Fruit fly (Drosophila melanogaster) whole organism, adult: ENCODE measurements around the gene CG7299.

Experiments used
- CG11617 ChIP-seq: fragments of 200-800 bp; sonication (Bioruptor generic); optimal IDR thresholded peaks from 2 replicates; lab custom pipeline; 2017; ENCODE audit warnings: mild to moderate bottlenecking, missing biosample characterization, missing genetic modification reagents, missing genetic modification characterization
- CG12768 ChIP-seq: fragments of 200-800 bp; sonication (Bioruptor generic); optimal IDR thresholded peaks from 2 replicates; lab custom pipeline; 2017; ENCODE audit warnings: missing biosample characterization, missing genetic modification characterization, mild to moderate bottlenecking, moderate library complexity, missing genetic modification reagents
- CG14711 ChIP-seq: fragments of 200-800 bp; sonication (Bioruptor generic); optimal IDR thresholded peaks from 2 replicates; lab custom pipeline; 2018; ENCODE audit warnings: missing biosample characterization, mild to moderate bottlenecking, missing genetic modification characterization, moderate library complexity
- CG1620 ChIP-seq: fragments of 200-800 bp; sonication (Bioruptor generic); optimal IDR thresholded peaks from 2 replicates; lab custom pipeline; 2016; ENCODE audit warnings: missing biosample characterization, missing genetic modification characterization
- CG33017 ChIP-seq: fragments of 200-800 bp; sonication (Bioruptor generic); optimal IDR thresholded peaks from 2 replicates; lab custom pipeline; 2018; ENCODE audit warnings: missing biosample characterization, mild to moderate bottlenecking, missing genetic modification characterization, moderate library complexity
- CG5204 ChIP-seq: fragments of 200-800 bp; sonication (Bioruptor generic); optimal IDR thresholded peaks from 2 replicates; lab custom pipeline; 2016; ENCODE audit warnings: missing biosample characterization, missing genetic modification characterization
- CG7045 ChIP-seq: fragments of 200-800 bp; sonication (Bioruptor generic); optimal IDR thresholded peaks from 2 replicates; lab custom pipeline; 2017; ENCODE audit warnings: missing biosample characterization, mild to moderate bottlenecking, missing genetic modification characterization
- CG7101 ChIP-seq: fragments of 200-800 bp; sonication (Bioruptor generic); optimal IDR thresholded peaks from 2 replicates; lab custom pipeline; 2018; ENCODE audit warnings: missing biosample characterization, mild to moderate bottlenecking, missing genetic modification characterization, moderate library complexity
- Clk ChIP-seq: fragments of 200-800 bp; sonication (Bioruptor generic); optimal IDR thresholded peaks from 2 replicates; lab custom pipeline; 2017; ENCODE audit warnings: missing biosample characterization, missing genetic modification characterization
- Crg-1 ChIP-seq: fragments of 200-800 bp; sonication (Bioruptor generic); optimal IDR thresholded peaks from 2 replicates; lab custom pipeline; 2016; ENCODE audit warnings: missing biosample characterization, missing genetic modification characterization
- Hr96 ChIP-seq: fragments of 200-800 bp; sonication (Bioruptor generic); optimal IDR thresholded peaks from 2 replicates; lab custom pipeline; 2016; ENCODE audit warnings: missing biosample characterization, missing genetic modification characterization
- Mnt ChIP-seq: fragments of 200-800 bp; sonication (Bioruptor generic); optimal IDR thresholded peaks from 2 replicates; lab custom pipeline; 2016; ENCODE audit warnings: missing biosample characterization, mild to moderate bottlenecking, missing genetic modification characterization
- bab1 ChIP-seq: fragments of 200-800 bp; sonication (Bioruptor generic); optimal IDR thresholded peaks from 3 replicates; lab custom pipeline; 2019; ENCODE audit warnings: missing biosample characterization, mild to moderate bottlenecking, missing genetic modification characterization, moderate library complexity
- cic ChIP-seq: fragments of 200-800 bp; sonication (Bioruptor generic); optimal IDR thresholded peaks from 2 replicates; lab custom pipeline; 2017; ENCODE audit warnings: missing biosample characterization, mild to moderate bottlenecking, missing genetic modification characterization, moderate library complexity
- cnc ChIP-seq, 2 experiments: fragments of >200 bp; optimal IDR thresholded peaks; 2 replicates each; lab custom pipeline; 2017
- kay ChIP-seq: fragments of 200-800 bp; sonication (Bioruptor generic); peaks from one replicate; lab custom pipeline; 2016; ENCODE audit warnings: missing biosample characterization, missing genetic modification characterization, borderline replicate concordance
- ovo ChIP-seq: fragments of 200-800 bp; sonication (Bioruptor generic); optimal IDR thresholded peaks from 2 replicates; lab custom pipeline; 2016; ENCODE audit warnings: missing biosample characterization, missing genetic modification characterization
- pad ChIP-seq: fragments of 200-800 bp; sonication (Bioruptor generic); optimal IDR thresholded peaks from 3 replicates; lab custom pipeline; 2017; ENCODE audit warnings: missing biosample characterization, missing genetic modification characterization, mild to moderate bottlenecking, moderate library complexity, missing genetic modification reagents
- tj ChIP-seq: fragments of 200-800 bp; sonication (Bioruptor generic); optimal IDR thresholded peaks from 3 replicates; lab custom pipeline; 2017; ENCODE audit warnings: missing biosample characterization, mild to moderate bottlenecking, missing genetic modification characterization, moderate library complexity
- toe ChIP-seq: fragments of 200-800 bp; sonication (Bioruptor generic); optimal IDR thresholded peaks from 2 replicates; lab custom pipeline; 2016; ENCODE audit warnings: missing biosample characterization, missing genetic modification characterization

The CG7299 gene

dm6 chr2L:10661490-10662240, 22.5 kb downstream of the CG7299 start, which contains the start of gene CG31871:
Gene CG31871, plus strand, starts transcription at chr2L:10662081.
- TF ChIP-seq bab1 (GFP tag; lab: Kevin White, UChicago) (no peak), pad (no peak), CG7045 (GFP tag; lab: Kevin White, UChicago) (peak; percentile 22), CG1620 (GFP tag; lab: Kevin White, UChicago) (no peak)

dm6 chr2L:10657981-10658380, 26.2 kb downstream of the CG7299 start, which contains the start of gene CG45690:
Gene CG45690, plus strand, starts transcription at chr2L:10658281.
- TF ChIP-seq CG7101 (tag; lab: Kevin White, UChicago) (no peak), bab1 (GFP tag; lab: Kevin White, UChicago) (no peak), cic (GFP tag; lab: Kevin White, UChicago) (no peak), kay (GFP tag; lab: Kevin White, UChicago) (no peak), CG33017 (tag; lab: Kevin White, UChicago) (no peak), CG11617 (GFP tag; lab: Kevin White, UChicago) (no peak), CG1620 (GFP tag; lab: Kevin White, UChicago) (no peak), Hr96 (GFP tag; lab: Kevin White, UChicago) (no peak), tj (GFP tag; lab: Kevin White, UChicago) (no peak)

dm6 chr2L:10654520-10654919, 29.7 kb downstream of the CG7299 start:
- TF ChIP-seq Mnt (GFP tag; lab: Kevin White, UChicago) (no peak), CG11617 (GFP tag; lab: Kevin White, UChicago) (no peak), toe (GFP tag; lab: Kevin White, UChicago) (no peak), kay (GFP tag; lab: Kevin White, UChicago) (no peak), cnc (optimal IDR thresholded peaks at IDR 0.05; lab: Kevin White, UChicago) (no peak), CG7101 (tag; lab: Kevin White, UChicago) (no peak), CG5204 (GFP tag; lab: Kevin White, UChicago) (no peak), CG1620 (GFP tag; lab: Kevin White, UChicago) (no peak)

DNA sequence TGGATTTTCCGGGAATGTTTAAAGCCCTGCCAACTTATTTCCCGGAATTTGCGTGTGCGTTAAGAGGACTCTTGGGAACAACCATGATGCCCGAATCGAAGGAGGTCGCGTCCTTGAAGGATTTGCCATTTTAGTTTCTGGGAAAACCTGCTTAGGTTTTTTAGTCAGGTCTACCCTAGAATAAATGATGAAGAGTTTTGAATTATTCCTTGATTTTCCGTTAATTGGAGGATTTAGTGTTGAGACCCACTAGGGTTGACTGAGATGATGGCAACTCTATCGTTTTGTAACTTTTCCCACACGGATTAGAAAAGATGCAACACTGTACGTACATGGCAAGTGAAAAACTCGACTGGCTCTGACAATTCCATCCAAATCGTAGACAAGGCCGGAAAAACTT, 32.9 kb downstream of the CG7299 start, which contains the start of gene dbf:
Gene dbf (plus strand): TSS at position 301 of the 400 bp plus-strand sequence.
- TF ChIP-seq tj (GFP tag; lab: Kevin White, UChicago) = no peak
- TF ChIP-seq CG12768 (GFP tag; lab: Kevin White, UChicago) = no peak
- TF ChIP-seq CG7045 (GFP tag; lab: Kevin White, UChicago) = no peak
- TF ChIP-seq Hr96 (GFP tag; lab: Kevin White, UChicago) = no peak
- no peak for TF ChIP-seq CG33017 (tag; lab: Kevin White, UChicago)
- TF ChIP-seq cnc (optimal IDR thresholded peaks at IDR 0.05; lab: Kevin White, UChicago) = no peak
- no peak for TF ChIP-seq CG5204 (GFP tag; lab: Kevin White, UChicago)
- no peak for TF ChIP-seq CG14711
- no peak for TF ChIP-seq CG1620 (GFP tag; lab: Kevin White, UChicago)
- TF ChIP-seq Mnt (GFP tag; lab: Kevin White, UChicago) = no peak
- TF ChIP-seq CG11617 (GFP tag; lab: Kevin White, UChicago) = no peak
- no peak for TF ChIP-seq Clk (GFP tag; lab: Kevin White, UChicago)
- no peak for TF ChIP-seq cic (GFP tag; lab: Kevin White, UChicago)
- no peak for TF ChIP-seq toe (GFP tag; lab: Kevin White, UChicago)
- no peak for TF ChIP-seq ovo (GFP tag; lab: Kevin White, UChicago)
- no peak for TF ChIP-seq bab1 (GFP tag; lab: Kevin White, UChicago)
- no peak for TF ChIP-seq kay (GFP tag; lab: Kevin White, UChicago)
- no peak for TF ChIP-seq pad
- TF ChIP-seq CG7101 (tag; lab: Kevin White, UChicago) = no peak

- TF ChIP-seq CG11617 (GFP tag; lab: Kevin White, UChicago) (no peak), ovo (GFP tag; lab: Kevin White, UChicago) (no peak), kay (GFP tag; lab: Kevin White, UChicago) (no peak), Clk (GFP tag; lab: Kevin White, UChicago) (no peak)
Measured at dm6 chr2L:10647720-10648349, 36.4 kb downstream of the CG7299 start.

DNA sequence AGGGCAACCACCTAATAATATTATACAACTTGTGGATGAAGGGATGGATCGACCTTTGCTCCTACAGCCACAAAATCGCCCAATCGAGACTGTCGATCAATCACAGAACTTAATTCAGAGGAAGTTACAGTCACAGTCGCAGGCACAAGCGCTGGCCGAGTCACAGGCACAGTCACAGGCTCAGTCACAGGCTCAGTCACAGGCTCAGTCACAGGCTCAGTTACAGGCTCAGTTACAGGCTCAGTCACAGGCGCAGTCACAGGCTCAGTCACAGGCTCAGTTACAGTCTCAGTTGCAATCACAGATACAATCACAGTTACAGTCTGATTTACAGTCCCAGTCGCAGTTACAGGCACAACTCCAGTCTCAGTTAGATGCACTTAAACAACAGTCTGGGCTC, 37.5 kb downstream of the CG7299 start:
- TF ChIP-seq bab1 (GFP tag; lab: Kevin White, UChicago) = no peak
- no peak for TF ChIP-seq CG7045 (GFP tag; lab: Kevin White, UChicago)
- no peak for TF ChIP-seq cnc (optimal IDR thresholded peaks at IDR 0.05; lab: Kevin White, UChicago)
- TF ChIP-seq pad = no peak
- TF ChIP-seq CG1620 (GFP tag; lab: Kevin White, UChicago) = no peak
- no peak for TF ChIP-seq Crg-1 (GFP tag; lab: Kevin White, UChicago)
